Fruit fly (Drosophila melanogaster): ENCODE results near the gene Atg17.

Gene Atg17

dm6 chr3R:5668928-5669739 lies at the start of gene Atg17, which contains the start of gene Xe7 (continued):
- TF ChIP-seq CG2129 (GFP tag; IDR thresholded peaks at IDR 0.05; ENCODE audit: partially characterized antibody) (peak; percentile 37; the same call in 1 of the 2 replicates), fd64A (GFP tag; optimal IDR thresholded peaks at IDR 0.05) (no peak), CG10979 (tag; optimal IDR thresholded peaks at IDR 0.05) (peak; percentile 80), CG3847 (GFP tag; IDR thresholded peaks at IDR 0.05) (peak; percentile 96), Blimp-1 (GFP tag; optimal IDR thresholded peaks at IDR 0.05) (peak; percentile 83), CG10959 (GFP tag; IDR thresholded peaks at IDR 0.05) (peak; percentile 60), CG17385 (GFP tag; optimal IDR thresholded peaks at IDR 0.05) (peak; percentile 72), lbe (GFP tag; optimal IDR thresholded peaks at IDR 0.05) (peak; percentile 72), wdn (GFP tag; IDR thresholded peaks at IDR 0.05) (peak; percentile 89), NfI (GFP tag; optimal IDR thresholded peaks at IDR 0.05) (peak; percentile 95), CG8765 (GFP tag; IDR thresholded peaks at IDR 0.05) (peak; percentile 72), CoRest (tag; optimal IDR thresholded peaks at IDR 0.05) (peak; percentile 97), CkIIα-i1 (GFP tag; IDR thresholded peaks at IDR 0.05) (peak; percentile 49; the same call in 1 of the 2 replicates), CG12942 (GFP tag; optimal IDR thresholded peaks at IDR 0.05) (peak; percentile 90), CG2678 (tag; optimal IDR thresholded peaks at IDR 0.05) (peak; percentile 94), Sin3A (optimal IDR thresholded peaks at IDR 0.05) (peak; percentile 96), CG6272 (GFP tag; IDR thresholded peaks at IDR 0.05) (peak; percentile 95), ATbp (GFP tag; optimal IDR thresholded peaks at IDR 0.05) (peak; percentile 59), HLH3B (GFP tag; IDR thresholded peaks at IDR 0.05) (peak; percentile 84), CG12155 (GFP tag; optimal IDR thresholded peaks at IDR 0.05) (peak; percentile 93), HmgZ (tag; optimal IDR thresholded peaks at IDR 0.05) (peak; percentile 90), HLH4C (GFP tag; IDR thresholded peaks at IDR 0.05; ENCODE audit: partially characterized antibody) (peak; percentile 58), Mad (GFP tag; optimal IDR thresholded peaks at IDR 0.05) (peak; percentile 86), en (GFP tag; optimal IDR thresholded peaks at IDR 0.05) (peak; percentile 16), Med (GFP tag) (peak; percentile 98), esg (GFP tag; conservative IDR thresholded peaks at IDR 0.05) (peak; percentile 93), emc (GFP tag; optimal IDR thresholded peaks at IDR 0.05) (peak; percentile 77), CG7271 (tag; optimal IDR thresholded peaks at IDR 0.05) (peak; percentile 43), CG10321 (GFP tag; IDR thresholded peaks at IDR 0.05) (peak; percentile 34; the same call in 1 of the 2 replicates), NC2β (GFP tag; optimal IDR thresholded peaks at IDR 0.05) (peak; percentile 80), CG3995 (GFP tag; optimal IDR thresholded peaks at IDR 0.05) (peak; percentile 64), dysf (GFP tag; IDR thresholded peaks at IDR 0.05) (peak; percentile 94), Lim3 (GFP tag; IDR thresholded peaks at IDR 0.05) (peak; percentile 50; the same call in 1 of the 2 replicates), CG4707 (GFP tag; optimal IDR thresholded peaks at IDR 0.05) (peak; percentile 16), br (optimal IDR thresholded peaks at IDR 0.05) (no peak), CG17186 (GFP tag; optimal IDR thresholded peaks at IDR 0.05) (peak; percentile 66), CG7987 (GFP tag; optimal IDR thresholded peaks at IDR 0.05) (peak; percentile 62), amos (GFP tag; IDR thresholded peaks at IDR 0.05; ENCODE audit: partially characterized antibody) (peak; percentile 59), Gsc (GFP tag; IDR thresholded peaks at IDR 0.05) (peak; percentile 77), CG12659 (GFP tag; optimal IDR thresholded peaks at IDR 0.05) (peak; percentile 94), gfzf (GFP tag; optimal IDR thresholded peaks at IDR 0.05) (peak; percentile 24), CG8359 (GFP tag; optimal IDR thresholded peaks at IDR 0.05; ENCODE audit: borderline replicate concordance) (peak; percentile 70), CrebB (tag; optimal IDR thresholded peaks at IDR 0.05) (peak; percentile 61), Hmx (GFP tag; optimal IDR thresholded peaks at IDR 0.05) (peak; percentile 79), odd (GFP tag; optimal IDR thresholded peaks at IDR 0.05) (peak; percentile 30), Mes4 (GFP tag; optimal IDR thresholded peaks at IDR 0.05) (peak; percentile 61), YL-1 (GFP tag; optimal IDR thresholded peaks at IDR 0.05) (peak; percentile 72), CG9817 (tag; optimal IDR thresholded peaks at IDR 0.05) (peak; percentile 98), Deaf1 (tag; optimal IDR thresholded peaks at IDR 0.05) (peak; percentile 58)
